Worm (Caenorhabditis elegans) whole organism, L1 larva: Measurements from ENCODE around the gene scav-2.

Experiments
- lin-35 ChIP-seq, 2 experiments: fragments of 150-350 bp; optimal IDR thresholded peaks; 2 replicates each; lab custom pipeline; 2014; ENCODE audit warnings: missing biosample characterization in 2 of 2, missing genetic modification characterization in 2 of 2, missing genetic modification reagents in 2 of 2
- tbx-2 ChIP-seq: sonication (generic microtip); optimal IDR thresholded peaks from 2 replicates; lab custom pipeline; 2016; ENCODE audit warnings: missing genetic modification characterization, missing compliant biosample characterization

- TF ChIP-seq tbx-2 (tag; lab: Kevin White, UChicago) (no peak), lin-35 (GFP tag; optimal IDR thresholded peaks at IDR 0.05; lab: Kevin White, UChicago) (no peak)
Measured at ce11 chrIII:13518437-13518836, 36.7 kb downstream of the scav-2 start.
